Fruit fly (Drosophila melanogaster) whole organism, embryonic: ENCODE measurements around the gene alphaSnap.

ENCODE experiments used
- Atf-2 ChIP-seq: fragments of 200-800 bp; sonication (Bioruptor generic); optimal IDR thresholded peaks from 2 replicates; lab custom pipeline; 2016; ENCODE audit warnings: missing biosample characterization, missing genetic modification characterization
- Bdp1 ChIP-seq: fragments of 200-800 bp; sonication (Bioruptor generic); optimal IDR thresholded peaks from 3 replicates; lab custom pipeline; 2016; ENCODE audit warnings: missing biosample characterization, missing genetic modification characterization
- CG10462 ChIP-seq: fragments of 200-800 bp; sonication (Bioruptor generic); optimal IDR thresholded peaks from 2 replicates; lab custom pipeline; 2016; ENCODE audit warnings: missing biosample characterization, missing genetic modification characterization
- CG11085 ChIP-seq: fragments of 200-800 bp; sonication (Bioruptor generic); IDR thresholded peaks from 2 replicates; pipeline ENCODE4 v1.3.6; 2022; ENCODE audit warnings: missing biosample characterization, missing genetic modification characterization
- CG12071 ChIP-seq: fragments of 200-800 bp; sonication (Bioruptor generic); optimal IDR thresholded peaks from 3 replicates; lab custom pipeline; 2018; ENCODE audit warnings: missing biosample characterization, mild to moderate bottlenecking, missing genetic modification characterization
- CG12299 ChIP-seq: fragments of 200-800 bp; sonication (Bioruptor generic); optimal IDR thresholded peaks from 2 replicates; lab custom pipeline; 2018; ENCODE audit warnings: missing biosample characterization, mild to moderate bottlenecking, missing genetic modification characterization
- CG15696 ChIP-seq: fragments of 200-800 bp; sonication (Bioruptor generic); optimal IDR thresholded peaks from 2 replicates; lab custom pipeline; 2019; ENCODE audit warnings: missing biosample characterization, mild to moderate bottlenecking, missing genetic modification characterization, moderate library complexity
- CG1602 ChIP-seq: fragments of 200-800 bp; sonication (Bioruptor generic); optimal IDR thresholded peaks from 3 replicates; lab custom pipeline; 2016; ENCODE audit warnings: missing biosample characterization, missing genetic modification characterization
- CG18262 ChIP-seq: fragments of 200-800 bp; optimal IDR thresholded peaks from 3 replicates; lab custom pipeline; 2019; ENCODE audit warnings: missing biosample characterization, mild to moderate bottlenecking, missing genetic modification characterization, moderate library complexity
- CG2712 ChIP-seq: fragments of 200-800 bp; optimal IDR thresholded peaks from 3 replicates; lab custom pipeline; 2019; ENCODE audit warnings: missing biosample characterization, mild to moderate bottlenecking, missing genetic modification characterization, moderate library complexity
- CG3281 ChIP-seq: fragments of 200-800 bp; sonication (Bioruptor generic); optimal IDR thresholded peaks from 3 replicates; lab custom pipeline; 2017; ENCODE audit warnings: missing biosample characterization, mild to moderate bottlenecking, missing genetic modification characterization
- CG34224 ChIP-seq: fragments of 200-800 bp; sonication (Bioruptor generic); IDR thresholded peaks from 3 replicates; pipeline ENCODE4 v1.3.6; 2022; ENCODE audit warnings: missing biosample characterization, missing genetic modification characterization; ENCODE audit not compliant: partially characterized antibody
- CG4328 ChIP-seq: fragments of 200-800 bp; sonication (Bioruptor generic); optimal IDR thresholded peaks from 3 replicates; lab custom pipeline; 2017; ENCODE audit warnings: missing biosample characterization, missing genetic modification reagents, missing genetic modification characterization
- CG4424 ChIP-seq: fragments of 200-800 bp; sonication (Bioruptor generic); optimal IDR thresholded peaks from 3 replicates; lab custom pipeline; 2016; ENCODE audit warnings: missing biosample characterization, missing genetic modification characterization
- CG4730 ChIP-seq: fragments of 200-800 bp; sonication (Bioruptor generic); IDR thresholded peaks from 2 replicates; pipeline ENCODE4 v1.3.6; 2022; ENCODE audit warnings: missing biosample characterization, missing genetic modification characterization
- CG5245 ChIP-seq: fragments of 200-800 bp; sonication (Bioruptor generic); optimal IDR thresholded peaks from 3 replicates; lab custom pipeline; 2016; ENCODE audit warnings: missing biosample characterization, missing genetic modification characterization
- CG6854 ChIP-seq: fragments of 200-800 bp; sonication (Bioruptor generic); optimal IDR thresholded peaks from 3 replicates; lab custom pipeline; 2017; ENCODE audit warnings: missing biosample characterization, mild to moderate bottlenecking, missing genetic modification characterization
- CG7928 ChIP-seq: fragments of 200-800 bp; sonication (Bioruptor generic); optimal IDR thresholded peaks from 2 replicates; lab custom pipeline; 2017; ENCODE audit warnings: missing biosample characterization, mild to moderate bottlenecking, missing genetic modification characterization
- CkIIα-i1 ChIP-seq: fragments of 200-800 bp; sonication (Bioruptor generic); IDR thresholded peaks from 2 replicates; pipeline ENCODE4 v1.3.6; 2022; ENCODE audit warnings: missing biosample characterization, missing genetic modification characterization
- CrebB ChIP-seq: fragments of 200-800 bp; sonication (Bioruptor generic); optimal IDR thresholded peaks from 3 replicates; lab custom pipeline; 2018; ENCODE audit warnings: missing biosample characterization, mild to moderate bottlenecking, missing genetic modification characterization
- D ChIP-seq, 2 experiments: fragments of 200-800 bp in 1 of 2; fragments of >200 bp in 1 of 2; sonication (Bioruptor generic) in 1 of 2; optimal IDR thresholded peaks; 2 replicates in 1 of 2; 3 replicates in 1 of 2; lab custom pipeline; 2017; ENCODE audit warnings: mild to moderate bottlenecking in 1 of 2, missing biosample characterization in 1 of 2, missing genetic modification characterization in 1 of 2, missing genetic modification reagents in 1 of 2
- Dad ChIP-seq: fragments of 200-800 bp; sonication (Bioruptor generic); optimal IDR thresholded peaks from 3 replicates; lab custom pipeline; 2016; ENCODE audit warnings: missing biosample characterization, missing genetic modification characterization
- Dek ChIP-seq: fragments of 200-800 bp; sonication (Bioruptor generic); optimal IDR thresholded peaks from 3 replicates; lab custom pipeline; 2019; ENCODE audit warnings: missing biosample characterization, mild to moderate bottlenecking, missing genetic modification characterization, moderate library complexity
- Gsc ChIP-seq: fragments of 200-800 bp; sonication (Bioruptor generic); IDR thresholded peaks from 2 replicates; pipeline ENCODE4 v1.3.6; 2022; ENCODE audit warnings: missing biosample characterization, missing genetic modification characterization
- HHEX ChIP-seq: fragments of 200-800 bp; sonication (Bioruptor generic); optimal IDR thresholded peaks from 3 replicates; lab custom pipeline; 2017; ENCODE audit warnings: missing biosample characterization, mild to moderate bottlenecking, missing genetic modification characterization, missing genetic modification reagents
- Hey ChIP-seq: fragments of 200-800 bp; sonication (Bioruptor generic); optimal IDR thresholded peaks from 3 replicates; lab custom pipeline; 2018; ENCODE audit warnings: missing biosample characterization, mild to moderate bottlenecking, missing genetic modification characterization
- Mrtf ChIP-seq: fragments of 200-800 bp; sonication (Bioruptor generic); IDR thresholded peaks from 3 replicates; pipeline ENCODE4 v1.3.6; 2022; ENCODE audit warnings: missing biosample characterization, missing genetic modification characterization
- Sox100B ChIP-seq: fragments of 200-800 bp; sonication (Bioruptor generic); optimal IDR thresholded peaks from 3 replicates; lab custom pipeline; 2018; ENCODE audit warnings: missing biosample characterization, mild to moderate bottlenecking, missing genetic modification characterization
- Ssrp ChIP-seq: fragments of 200-800 bp; sonication (Bioruptor generic); optimal IDR thresholded peaks from 2 replicates; lab custom pipeline; 2018; ENCODE audit warnings: missing biosample characterization, mild to moderate bottlenecking, missing genetic modification characterization, moderate library complexity
- TFAM ChIP-seq: fragments of 200-800 bp; sonication (Bioruptor generic); optimal IDR thresholded peaks from 2 replicates; lab custom pipeline; 2017; ENCODE audit warnings: missing biosample characterization, missing genetic modification characterization, inconsistent platforms
- Taf1 ChIP-seq: fragments of 200-800 bp; sonication (Bioruptor generic); IDR thresholded peaks from 2 replicates; pipeline ENCODE4 v1.3.6; 2022; ENCODE audit warnings: missing biosample characterization, missing genetic modification characterization
- Xbp1 ChIP-seq: fragments of 200-800 bp; sonication (Bioruptor generic); optimal IDR thresholded peaks from 3 replicates; lab custom pipeline; 2016; ENCODE audit warnings: missing biosample characterization, mild to moderate bottlenecking, missing genetic modification characterization
- ara ChIP-seq: fragments of 200-800 bp; sonication (Bioruptor generic); IDR thresholded peaks from 2 replicates; pipeline ENCODE4 v1.3.6; 2022; ENCODE audit warnings: missing biosample characterization, missing genetic modification characterization
- br ChIP-seq: fragments of >200 bp; optimal IDR thresholded peaks from 2 replicates; lab custom pipeline; 2017
- cas ChIP-seq: fragments of 200-800 bp; sonication (Bioruptor generic); IDR thresholded peaks from 2 replicates; pipeline ENCODE4 v1.3.6; 2022; ENCODE audit warnings: missing biosample characterization, missing genetic modification characterization
- fru ChIP-seq: fragments of >200 bp; optimal IDR thresholded peaks from 2 replicates; lab custom pipeline; 2017
- gsb ChIP-seq: fragments of 200-800 bp; sonication (Bioruptor generic); IDR thresholded peaks from 2 replicates; pipeline ENCODE4 v1.3.6; 2022; ENCODE audit warnings: missing biosample characterization, missing genetic modification characterization
- gt ChIP-seq: fragments of 200-800 bp; sonication (Bioruptor generic); IDR thresholded peaks from 2 replicates; pipeline ENCODE4 v1.3.6; 2022; ENCODE audit warnings: missing biosample characterization, missing genetic modification characterization
- hbn ChIP-seq: fragments of 200-800 bp; sonication (Bioruptor generic); IDR thresholded peaks from 2 replicates; pipeline ENCODE4 v1.3.6; 2022; ENCODE audit warnings: missing biosample characterization, missing genetic modification characterization; ENCODE audit not compliant: partially characterized antibody
- inv ChIP-seq: fragments of 200-800 bp; sonication (Bioruptor generic); IDR thresholded peaks from 2 replicates; pipeline ENCODE4 v1.3.6; 2022; ENCODE audit warnings: missing biosample characterization, missing genetic modification characterization; ENCODE audit not compliant: partially characterized antibody
- nerfin-2 ChIP-seq: fragments of 200-800 bp; sonication (Bioruptor generic); IDR thresholded peaks from 2 replicates; pipeline ENCODE4 v1.3.6; 2022; ENCODE audit warnings: missing biosample characterization, missing genetic modification characterization; ENCODE audit not compliant: partially characterized antibody
- onecut ChIP-seq: fragments of 200-800 bp; sonication (Bioruptor generic); IDR thresholded peaks from 2 replicates; pipeline ENCODE4 v1.3.6; 2022; ENCODE audit warnings: missing biosample characterization, missing genetic modification characterization
- org-1 ChIP-seq: fragments of 200-800 bp; sonication (Bioruptor generic); optimal IDR thresholded peaks from 2 replicates; lab custom pipeline; 2017; ENCODE audit warnings: missing biosample characterization, missing genetic modification characterization
- pho ChIP-seq: fragments of 200-800 bp; sonication (Bioruptor generic); optimal IDR thresholded peaks from 2 replicates; lab custom pipeline; 2016; ENCODE audit warnings: missing biosample characterization, missing genetic modification characterization
- salm ChIP-seq: fragments of 200-800 bp; sonication (Bioruptor generic); optimal IDR thresholded peaks from 2 replicates; lab custom pipeline; 2018; ENCODE audit warnings: missing biosample characterization, mild to moderate bottlenecking, missing genetic modification characterization
- scrt ChIP-seq: fragments of 200-800 bp; sonication (Bioruptor generic); optimal IDR thresholded peaks from 2 replicates; lab custom pipeline; 2018; ENCODE audit warnings: missing biosample characterization, mild to moderate bottlenecking, missing genetic modification characterization, moderate library complexity
- sob ChIP-seq: fragments of 200-800 bp; sonication (Bioruptor generic); IDR thresholded peaks from 2 replicates; pipeline ENCODE4 v1.3.6; 2022; ENCODE audit warnings: missing biosample characterization, missing genetic modification characterization
- ssp ChIP-seq: fragments of 200-800 bp; sonication (Bioruptor generic); IDR thresholded peaks from 2 replicates; pipeline ENCODE4 v1.3.6; 2022; ENCODE audit warnings: missing biosample characterization, missing genetic modification characterization
- twi ChIP-seq: fragments of 200-800 bp; optimal IDR thresholded peaks from 2 replicates; lab custom pipeline; 2019; ENCODE audit warnings: missing biosample characterization, mild to moderate bottlenecking, missing genetic modification characterization, moderate library complexity
- zfh1 ChIP-seq: fragments of 200-800 bp; sonication (Bioruptor generic); IDR thresholded peaks from 3 replicates; pipeline ENCODE4 v1.3.6; 2022; ENCODE audit warnings: missing biosample characterization, missing genetic modification characterization

The alphaSnap gene

DNA sequence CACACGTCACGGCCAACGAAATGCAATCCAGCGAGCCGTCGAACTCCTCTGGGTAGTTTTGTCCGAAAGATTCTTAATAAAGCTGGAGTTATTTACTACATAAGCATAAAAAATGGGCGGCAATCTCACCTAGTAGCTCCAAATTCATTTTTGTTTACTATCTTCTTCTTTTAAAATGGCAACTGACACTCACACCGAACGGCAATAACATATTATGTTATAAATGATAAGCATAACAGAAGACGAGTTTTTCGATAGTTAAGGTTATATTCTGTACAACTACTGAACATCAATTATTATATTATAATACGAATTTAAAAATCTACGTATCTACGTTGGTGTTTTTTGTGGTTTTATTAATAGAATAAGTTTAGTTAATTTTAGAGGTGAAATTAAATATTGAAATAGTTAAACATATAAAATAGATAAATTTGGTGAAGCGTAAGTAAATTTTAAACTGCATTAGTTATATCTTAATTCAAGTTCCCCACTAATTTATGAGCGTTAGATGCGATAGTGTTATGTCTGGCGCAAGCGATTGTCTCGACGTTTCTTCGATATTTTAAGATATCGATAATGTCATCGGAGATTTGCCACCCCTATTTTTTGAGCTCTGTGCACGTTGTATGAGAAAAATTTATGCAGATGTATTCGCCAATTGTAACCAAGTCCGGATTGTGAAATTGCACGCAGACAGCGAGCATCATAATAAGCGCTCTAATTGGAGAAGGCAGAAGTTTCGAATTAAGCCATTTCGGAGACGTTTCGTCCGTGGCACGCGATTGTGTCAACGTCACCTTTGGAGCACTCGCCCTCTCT, 34.5 kb downstream of the alphaSnap start, which contains the start of the genes Rbbp5 and eRF1 (continued):
- TF ChIP-seq Sox100B (GFP tag; lab: Kevin White, UChicago) (no peak), CG5245 (GFP tag; lab: Kevin White, UChicago) (peak; percentile 52), Atf-2 (peak; percentile 28), CG15696 (tag; lab: Kevin White, UChicago) (peak; percentile 80), org-1 (GFP tag; lab: Kevin White, UChicago) (no peak), br (lab: Kevin White, UChicago) (no peak), CG6854 (GFP tag; lab: Kevin White, UChicago) (no peak), Ssrp (tag; lab: Kevin White, UChicago) (peak; percentile 74), scrt (GFP tag; lab: Kevin White, UChicago) (no peak), gt (GFP tag; lab: Robert Waterston, UW) (peak; percentile 19; the same call in 1 of the 2 replicates), ssp (no peak; the same call in 1 of the 2 replicates), CG4730 (GFP tag; lab: Robert Waterston, UW) (peak; percentile 75), CG18262 (peak; percentile 78), CG4424 (peak; percentile 77), CkIIα-i1 (GFP tag; lab: Robert Waterston, UW) (no peak), CG3281 (GFP tag; lab: Kevin White, UChicago) (peak; percentile 30), hbn (peak; percentile 79), Taf1 (GFP tag; lab: Robert Waterston, UW) (peak; percentile 70), CG12299 (peak; percentile 58), Dek (peak; percentile 72), onecut (GFP tag; lab: Robert Waterston, UW) (no peak), Gsc (GFP tag; lab: Robert Waterston, UW) (no peak), fru (lab: Kevin White, UChicago) (no peak), zfh1 (peak; percentile 85), CG4328 (GFP tag; lab: Kevin White, UChicago) (peak; percentile 10), TFAM (GFP tag; lab: Kevin White, UChicago) (no peak), CG1602 (GFP tag; lab: Kevin White, UChicago) (peak; percentile 57), ara (GFP tag; lab: Robert Waterston, UW) (peak; percentile 69), CrebB (tag; lab: Kevin White, UChicago) (no peak), Xbp1 (GFP tag; lab: Kevin White, UChicago) (peak; percentile 89), pho (GFP tag; lab: Kevin White, UChicago) (peak; percentile 61), CG12071 (no peak), D (optimal IDR thresholded peaks at IDR 0.05; lab: Kevin White, UChicago) (peak; percentile 30), D (GFP tag; optimal IDR thresholded peaks at IDR 0.05; lab: Kevin White, UChicago) (no peak), CG34224 (GFP tag; lab: Robert Waterston, UW) (peak; percentile 85), twi (tag; lab: Kevin White, UChicago) (peak; percentile 59), inv (GFP tag; lab: Robert Waterston, UW) (peak; percentile 92), Mrtf (GFP tag; lab: Robert Waterston, UW) (no peak), sob (GFP tag; lab: Robert Waterston, UW) (peak; percentile 85), CG11085 (no peak; the same call in 1 of the 2 replicates), Hey (tag; lab: Kevin White, UChicago) (no peak), gsb (no peak; the same call in 1 of the 2 replicates), CG2712 (tag; lab: Kevin White, UChicago) (peak; percentile 85), Bdp1 (peak; percentile 49), salm (tag; lab: Kevin White, UChicago) (no peak), Dad (GFP tag; lab: Kevin White, UChicago) (peak; percentile 54), HHEX (GFP tag; lab: Kevin White, UChicago) (no peak), CG7928 (GFP tag; lab: Kevin White, UChicago) (peak; percentile 19), cas (GFP tag; lab: Robert Waterston, UW) (peak; percentile 76), nerfin-2 (GFP tag; lab: Robert Waterston, UW) (peak; percentile 87), CG10462 (GFP tag; lab: Kevin White, UChicago) (no peak)
